Worm (Caenorhabditis elegans) whole organism, L2 larva: Measurements from ENCODE around the gene W02D7.5.

Source experiments
- blmp-1 ChIP-seq: sonication (generic microtip); optimal IDR thresholded peaks from 2 replicates; lab custom pipeline; 2017; ENCODE audit warnings: missing genetic modification characterization, mild to moderate bottlenecking, missing compliant biosample characterization, antibody characterized with exemption, moderate library complexity; ENCODE audit not compliant: insufficient read depth
- egl-27 ChIP-seq: sonication (generic microtip); optimal IDR thresholded peaks from 3 replicates; lab custom pipeline; 2017; ENCODE audit warnings: missing biosample characterization, missing genetic modification reagents, missing genetic modification characterization
- elt-1 ChIP-seq: fragments of 150-350 bp; optimal IDR thresholded peaks from 2 replicates; lab custom pipeline; 2014; ENCODE audit warnings: missing biosample characterization, missing genetic modification characterization
- lin-13 ChIP-seq: fragments of 150-350 bp; optimal IDR thresholded peaks from 2 replicates; lab custom pipeline; 2014; ENCODE audit warnings: missing biosample characterization, missing genetic modification reagents, missing genetic modification characterization
- lin-39 ChIP-seq: fragments of 150-350 bp; optimal IDR thresholded peaks from 2 replicates; lab custom pipeline; 2014; ENCODE audit warnings: missing biosample characterization, missing genetic modification reagents, missing genetic modification characterization
- nhr-23 ChIP-seq: fragments of 150-350 bp; optimal IDR thresholded peaks from 2 replicates; lab custom pipeline; 2014; ENCODE audit warnings: missing biosample characterization, missing genetic modification reagents, missing genetic modification characterization
- nhr-25 ChIP-seq: fragments of 150-350 bp; sonication (generic microtip); optimal IDR thresholded peaks from 3 replicates; lab custom pipeline; 2014; ENCODE audit warnings: missing biosample characterization, missing genetic modification characterization
- sma-3 ChIP-seq: sonication (generic microtip); optimal IDR thresholded peaks from 2 replicates; lab custom pipeline; 2016; ENCODE audit warnings: missing genetic modification reagents, missing genetic modification characterization, missing compliant biosample characterization
- unc-62 ChIP-seq: fragments of 150-350 bp; optimal IDR thresholded peaks from 2 replicates; lab custom pipeline; 2014; ENCODE audit warnings: missing biosample characterization, missing genetic modification reagents, missing genetic modification characterization
- ztf-11 ChIP-seq: sonication (generic microtip); optimal IDR thresholded peaks from 2 replicates; lab custom pipeline; 2017; ENCODE audit warnings: missing biosample characterization, missing genetic modification characterization

- TF ChIP-seq ztf-11 (tag; lab: Kevin White, UChicago) = no peak
- peak; percentile 6 for TF ChIP-seq blmp-1
- no peak for TF ChIP-seq egl-27 (tag; lab: Kevin White, UChicago)
- no peak for TF ChIP-seq lin-39 (tag; lab: Kevin White, UChicago)
- TF ChIP-seq sma-3 (GFP tag; lab: Kevin White, UChicago) = peak; percentile 24
- no peak for TF ChIP-seq nhr-25
- no peak for TF ChIP-seq elt-1 (tag; lab: Kevin White, UChicago)
- TF ChIP-seq unc-62 = no peak
- TF ChIP-seq nhr-23 (tag; lab: Kevin White, UChicago) = no peak
- TF ChIP-seq lin-13 = peak; percentile 19
Observed at ce11 chrV:8302522-8302921, 3.5 kb upstream of the W02D7.5 start, which contains the start of gene sel-9.
